Fruit fly (Drosophila melanogaster): ENCODE data around the gene CG13361.
A peak's percentile ranks its signal among the peaks of the same experiment; 100 is the strongest.

Gene CG13361

DNA sequence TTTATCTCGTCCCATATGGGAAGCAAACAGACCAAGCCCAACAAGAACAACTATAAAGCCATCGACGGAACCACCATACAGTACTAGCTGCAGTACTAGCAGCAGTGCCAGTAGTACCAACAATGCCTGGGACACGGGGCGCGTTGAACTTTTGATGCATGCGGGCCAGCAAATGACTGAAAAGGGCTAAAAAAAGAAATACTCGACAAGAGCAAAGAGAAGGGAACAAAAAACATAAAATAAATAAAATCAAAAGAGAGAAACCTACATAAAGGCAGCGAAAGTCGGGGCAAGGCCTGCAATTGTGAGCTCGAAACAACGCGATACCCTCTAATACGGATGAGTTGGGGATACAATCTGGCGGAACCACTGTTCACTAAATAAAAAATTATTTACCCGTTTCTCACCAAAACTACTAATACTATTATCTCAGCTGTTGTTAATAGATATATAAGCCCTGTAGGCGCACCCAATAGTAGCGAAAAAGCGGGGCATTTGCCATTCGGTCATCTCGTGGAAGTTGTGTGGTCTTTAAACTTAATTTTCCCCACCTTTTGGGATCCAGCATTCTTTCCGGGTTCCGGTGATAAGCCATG lies 13.7 kb downstream of the CG13361 start (continued):
- no peak for TF ChIP-seq Hr38 (GFP tag; optimal IDR thresholded peaks at IDR 0.05)
- peak; percentile 57 for TF ChIP-seq CG9139 (GFP tag; optimal IDR thresholded peaks at IDR 0.05)
- TF ChIP-seq CG3919 (GFP tag; optimal IDR thresholded peaks at IDR 0.05) = no peak
- TF ChIP-seq Ets21C (GFP tag; optimal IDR thresholded peaks at IDR 0.05) = peak; percentile 36
- no peak for TF ChIP-seq CG6276 (GFP tag; optimal IDR thresholded peaks at IDR 0.05)
- TF ChIP-seq svp (GFP tag) = peak; percentile 86
- peak; percentile 41 for TF ChIP-seq Ets96B (tag; optimal IDR thresholded peaks at IDR 0.05)
- no peak for TF ChIP-seq dsx (GFP tag; optimal IDR thresholded peaks at IDR 0.05; ENCODE audit: poor library complexity, severe bottlenecking)
- TF ChIP-seq Blimp-1 (GFP tag; optimal IDR thresholded peaks at IDR 0.05) = peak; percentile 43
- peak; percentile 61 for TF ChIP-seq lz (GFP tag; optimal IDR thresholded peaks at IDR 0.05)
- TF ChIP-seq CG8632 (GFP tag; optimal IDR thresholded peaks at IDR 0.05) = peak; percentile 57
- TF ChIP-seq Hr39 (GFP tag; optimal IDR thresholded peaks at IDR 0.05) = peak; percentile 63
- TF ChIP-seq Hr4 (GFP tag; optimal IDR thresholded peaks at IDR 0.05) = no peak
- TF ChIP-seq Sox14 (GFP tag; optimal IDR thresholded peaks at IDR 0.05) = peak; percentile 51
- TF ChIP-seq CG3032 (tag; optimal IDR thresholded peaks at IDR 0.05) = no peak
- TF ChIP-seq esn (GFP tag; optimal IDR thresholded peaks at IDR 0.05) = peak; percentile 62
- TF ChIP-seq topi (GFP tag; optimal IDR thresholded peaks at IDR 0.05) = no peak
- TF ChIP-seq spab (GFP tag; optimal IDR thresholded peaks at IDR 0.05) = no peak
- peak; percentile 87 for TF ChIP-seq Eip78C (GFP tag)
- no peak for TF ChIP-seq Gug (GFP tag; IDR thresholded peaks at IDR 0.05)
- no peak for TF ChIP-seq CG6854 (GFP tag; optimal IDR thresholded peaks at IDR 0.05)
- peak; percentile 53 for TF ChIP-seq ss (GFP tag; optimal IDR thresholded peaks at IDR 0.05)
- TF ChIP-seq Lpt (GFP tag; optimal IDR thresholded peaks at IDR 0.05) = peak; percentile 12
- peak; percentile 33 for TF ChIP-seq Sox15 (GFP tag; optimal IDR thresholded peaks at IDR 0.05)
- TF ChIP-seq fd59A (GFP tag; optimal IDR thresholded peaks at IDR 0.05) = no peak
- TF ChIP-seq CG8119 (GFP tag; IDR thresholded peaks at IDR 0.05) = peak; percentile 60
- no peak for TF ChIP-seq fd85E (GFP tag; optimal IDR thresholded peaks at IDR 0.05)
- no peak for TF ChIP-seq Eip93F (GFP tag; optimal IDR thresholded peaks at IDR 0.05)
- peak; percentile 66 for TF ChIP-seq Met (GFP tag; optimal IDR thresholded peaks at IDR 0.05)
- peak; percentile 59 for TF ChIP-seq achi (GFP tag; optimal IDR thresholded peaks at IDR 0.05)
- peak; percentile 70 for TF ChIP-seq pdm3 (GFP tag; optimal IDR thresholded peaks at IDR 0.05)

DNA sequence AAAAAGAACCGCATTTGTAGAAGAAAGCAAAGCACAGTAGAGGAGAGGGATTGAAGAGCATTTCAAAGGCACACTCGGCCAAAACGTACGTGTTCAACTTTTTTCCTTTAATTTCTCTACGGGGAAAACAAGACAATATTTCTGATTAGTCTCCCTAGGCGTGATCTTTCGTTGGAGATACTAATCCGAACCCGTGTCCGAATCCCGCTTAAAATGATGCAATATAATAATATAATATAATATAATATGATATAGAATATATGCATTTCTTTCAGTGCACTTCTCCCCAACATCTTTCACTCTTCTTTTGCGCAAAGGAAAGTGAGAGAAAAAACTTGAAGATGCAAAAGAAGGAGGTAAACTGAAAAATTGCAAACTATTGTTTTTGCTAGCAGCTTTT lies 29.0 kb downstream of the CG13361 start:
- TF ChIP-seq net (GFP tag; optimal IDR thresholded peaks at IDR 0.05) (peak; percentile 42), CG8632 (GFP tag; optimal IDR thresholded peaks at IDR 0.05) (peak; percentile 4), fd85E (GFP tag; optimal IDR thresholded peaks at IDR 0.05) (no peak), vri (GFP tag; optimal IDR thresholded peaks at IDR 0.05) (no peak), Eip78C (GFP tag) (peak; percentile 68), topi (GFP tag; optimal IDR thresholded peaks at IDR 0.05) (peak; percentile 1), Lpt (GFP tag; optimal IDR thresholded peaks at IDR 0.05) (peak; percentile 59), CG9139 (GFP tag; optimal IDR thresholded peaks at IDR 0.05) (no peak), eg (GFP tag; IDR thresholded peaks at IDR 0.05) (0 out of 3 replicates have a peak, but pooled peaks have one; percentile 34), dac (GFP tag; optimal IDR thresholded peaks at IDR 0.05) (peak; percentile 75), Smox (GFP tag; optimal IDR thresholded peaks at IDR 0.05) (no peak), Met (GFP tag; optimal IDR thresholded peaks at IDR 0.05) (no peak), CG16779 (tag; optimal IDR thresholded peaks at IDR 0.05) (no peak), CG6163 (GFP tag; IDR thresholded peaks at IDR 0.05) (peak; percentile 53; the same call in 2 of the 3 replicates), CG8119 (GFP tag; IDR thresholded peaks at IDR 0.05) (peak; percentile 82), achi (GFP tag; optimal IDR thresholded peaks at IDR 0.05) (peak; percentile 72), acj6 (GFP tag; optimal IDR thresholded peaks at IDR 0.05) (peak; percentile 42), cyc (GFP tag; optimal IDR thresholded peaks at IDR 0.05) (no peak), Eip93F (GFP tag; optimal IDR thresholded peaks at IDR 0.05) (no peak), CG31627 (GFP tag; optimal IDR thresholded peaks at IDR 0.05) (no peak), dsx (GFP tag; optimal IDR thresholded peaks at IDR 0.05; ENCODE audit: poor library complexity, severe bottlenecking) (no peak), CG10631 (GFP tag; optimal IDR thresholded peaks at IDR 0.05) (peak; percentile 63), Ets96B (tag; optimal IDR thresholded peaks at IDR 0.05) (peak; percentile 13), CG3919 (GFP tag; optimal IDR thresholded peaks at IDR 0.05) (peak; percentile 34), CG7368 (GFP tag; optimal IDR thresholded peaks at IDR 0.05) (no peak), Sox102F (GFP tag; optimal IDR thresholded peaks at IDR 0.05) (peak; percentile 19), CG34406 (GFP tag; optimal IDR thresholded peaks at IDR 0.05) (peak; percentile 25), esn (GFP tag; optimal IDR thresholded peaks at IDR 0.05) (peak; percentile 47), fkh (GFP tag; optimal IDR thresholded peaks at IDR 0.05) (no peak), CG3032 (tag; optimal IDR thresholded peaks at IDR 0.05) (no peak), Eip75B (GFP tag; optimal IDR thresholded peaks at IDR 0.05) (no peak), CG8319 (GFP tag; optimal IDR thresholded peaks at IDR 0.05) (no peak), CG11294 (GFP tag; IDR thresholded peaks at IDR 0.05) (peak; percentile 46), Hr38 (GFP tag; optimal IDR thresholded peaks at IDR 0.05) (no peak)
